Fruit fly (Drosophila melanogaster): Measurements from ENCODE around the gene CG42728.

DNA sequence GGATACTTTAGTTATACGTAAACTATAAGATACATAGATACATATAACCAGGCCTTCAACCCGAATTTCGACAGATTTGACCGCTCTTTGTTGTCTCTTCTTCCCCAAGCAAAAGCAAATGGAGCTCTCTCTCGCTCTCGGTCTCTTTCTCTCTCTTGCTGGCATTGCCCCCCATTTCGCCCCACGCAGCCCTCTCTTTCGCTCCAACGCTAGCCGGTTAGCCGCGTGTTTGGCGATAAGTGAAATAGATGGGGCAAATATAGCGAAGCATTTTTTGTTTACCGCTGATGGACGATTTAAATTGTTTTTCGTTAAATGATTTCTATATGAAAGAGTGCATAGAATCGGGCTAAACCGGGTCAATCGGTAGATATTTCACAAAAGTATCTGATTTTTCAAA lies 13.6 kb downstream of the CG42728 start:
- TF ChIP-seq Myc (optimal IDR thresholded peaks at IDR 0.05) (no peak), insv (optimal IDR thresholded peaks at IDR 0.05) (no peak), ttk (optimal IDR thresholded peaks at IDR 0.05) (no peak), h (optimal IDR thresholded peaks at IDR 0.05) (no peak), psq (optimal IDR thresholded peaks at IDR 0.05) (no peak)
